Fruit fly (Drosophila melanogaster) whole organism, embryonic: ENCODE data around the gene HUWE1.
A peak's percentile ranks its signal among the peaks of the same experiment; 100 is the strongest.

ENCODE experiments used
- BEAF-32 ChIP-seq: fragments of 200-800 bp; sonication (Bioruptor generic); optimal IDR thresholded peaks from 3 replicates; lab custom pipeline; 2017; ENCODE audit warnings: missing biosample characterization, missing genetic modification characterization, mild to moderate bottlenecking, moderate library complexity, missing genetic modification reagents
- Bdp1 ChIP-seq: fragments of 200-800 bp; sonication (Bioruptor generic); optimal IDR thresholded peaks from 3 replicates; lab custom pipeline; 2016; ENCODE audit warnings: missing biosample characterization, missing genetic modification characterization
- CG10147 ChIP-seq: fragments of 200-800 bp; sonication (Bioruptor generic); optimal IDR thresholded peaks from 2 replicates; lab custom pipeline; 2019; ENCODE audit warnings: missing biosample characterization, mild to moderate bottlenecking, missing genetic modification characterization, moderate library complexity
- CG10366 ChIP-seq: fragments of 200-800 bp; sonication (Bioruptor generic); IDR thresholded peaks from 2 replicates; pipeline ENCODE4 v1.3.6; 2022; ENCODE audit warnings: missing biosample characterization, missing genetic modification characterization
- CG11398 ChIP-seq: fragments of 200-800 bp; sonication (Bioruptor generic); optimal IDR thresholded peaks from 2 replicates; lab custom pipeline; 2016; ENCODE audit warnings: missing biosample characterization, missing genetic modification characterization
- CG11504 ChIP-seq: fragments of 200-800 bp; sonication (Bioruptor generic); optimal IDR thresholded peaks from 3 replicates; lab custom pipeline; 2019; ENCODE audit warnings: missing biosample characterization, mild to moderate bottlenecking, missing genetic modification characterization, moderate library complexity
- CG11560 ChIP-seq: fragments of 200-800 bp; sonication (Bioruptor generic); IDR thresholded peaks from 3 replicates; pipeline ENCODE4 v1.3.6; 2022; ENCODE audit warnings: missing biosample characterization, missing genetic modification characterization
- CG12744 ChIP-seq: fragments of 200-800 bp; sonication (Bioruptor generic); optimal IDR thresholded peaks from 2 replicates; lab custom pipeline; 2016; ENCODE audit warnings: missing biosample characterization, missing genetic modification characterization
- CG1529 ChIP-seq: fragments of 200-800 bp; sonication (Bioruptor generic); optimal IDR thresholded peaks from 3 replicates; lab custom pipeline; 2018; ENCODE audit warnings: missing biosample characterization, missing genetic modification characterization
- CG15479 ChIP-seq: fragments of 200-800 bp; sonication (Bioruptor generic); optimal IDR thresholded peaks from 3 replicates; lab custom pipeline; 2019; ENCODE audit warnings: missing biosample characterization, mild to moderate bottlenecking, missing genetic modification characterization, moderate library complexity
- CG1603 ChIP-seq: fragments of 200-800 bp; sonication (Bioruptor generic); optimal IDR thresholded peaks from 2 replicates; lab custom pipeline; 2019; ENCODE audit warnings: missing biosample characterization, mild to moderate bottlenecking, missing genetic modification characterization, moderate library complexity
- CG17568 ChIP-seq: fragments of 200-800 bp; sonication (Bioruptor generic); optimal IDR thresholded peaks from 2 replicates; lab custom pipeline; 2018; ENCODE audit warnings: missing biosample characterization, mild to moderate bottlenecking, missing genetic modification characterization, moderate library complexity
- CG18011 ChIP-seq: fragments of 200-800 bp; sonication (Bioruptor generic); optimal IDR thresholded peaks from 2 replicates; lab custom pipeline; 2017; ENCODE audit warnings: missing biosample characterization, missing genetic modification characterization, mild to moderate bottlenecking, moderate library complexity, missing genotype
- CG18764 ChIP-seq: fragments of 200-800 bp; sonication (Bioruptor generic); optimal IDR thresholded peaks from 3 replicates; lab custom pipeline; 2016; ENCODE audit warnings: missing biosample characterization, missing genetic modification characterization
- CG31224 ChIP-seq: fragments of 200-800 bp; sonication (Bioruptor generic); IDR thresholded peaks from 2 replicates; pipeline ENCODE4 v1.3.6; 2022; ENCODE audit warnings: missing biosample characterization, missing genetic modification characterization
- CG3995 ChIP-seq: fragments of 200-800 bp; sonication (Bioruptor generic); optimal IDR thresholded peaks from 3 replicates; lab custom pipeline; 2016; ENCODE audit warnings: missing biosample characterization, missing genetic modification characterization
- CG6175 ChIP-seq: fragments of 200-800 bp; sonication (Bioruptor generic); IDR thresholded peaks from 3 replicates; pipeline ENCODE4 v1.3.6; 2022; ENCODE audit warnings: missing biosample characterization, missing genetic modification characterization
- CG6683 ChIP-seq: fragments of 200-800 bp; sonication (Bioruptor generic); optimal IDR thresholded peaks from 2 replicates; lab custom pipeline; 2017; ENCODE audit warnings: missing biosample characterization, mild to moderate bottlenecking, missing genetic modification characterization, missing genetic modification reagents
- CG9797 ChIP-seq: fragments of 200-800 bp; sonication (Bioruptor generic); optimal IDR thresholded peaks from 3 replicates; lab custom pipeline; 2018; ENCODE audit warnings: missing biosample characterization, mild to moderate bottlenecking, missing genetic modification characterization
- ERR ChIP-seq: fragments of 200-800 bp; sonication (Bioruptor generic); optimal IDR thresholded peaks from 2 replicates; lab custom pipeline; 2016; ENCODE audit warnings: missing biosample characterization, missing genetic modification characterization
- Kr ChIP-seq: fragments of 200-800 bp; sonication (Bioruptor generic); optimal IDR thresholded peaks from 2 replicates; lab custom pipeline; 2017; ENCODE audit warnings: missing biosample characterization, mild to moderate bottlenecking, missing genetic modification characterization
- Lhr ChIP-seq: fragments of 200-800 bp; sonication (Bioruptor generic); optimal IDR thresholded peaks from 3 replicates; lab custom pipeline; 2017; ENCODE audit warnings: mild to moderate bottlenecking, missing biosample characterization, missing genetic modification reagents, missing genetic modification characterization
- MESR4 ChIP-seq: fragments of 200-800 bp; sonication (Bioruptor generic); optimal IDR thresholded peaks from 2 replicates; lab custom pipeline; 2018; ENCODE audit warnings: missing biosample characterization, mild to moderate bottlenecking, missing genetic modification characterization, moderate library complexity
- NK7.1 ChIP-seq: fragments of 200-800 bp; sonication (Bioruptor generic); optimal IDR thresholded peaks from 3 replicates; lab custom pipeline; 2016; ENCODE audit warnings: missing biosample characterization, missing genetic modification characterization
- Sry-δ ChIP-seq: fragments of 200-800 bp; sonication (Bioruptor generic); optimal IDR thresholded peaks from 2 replicates; lab custom pipeline; 2016; ENCODE audit warnings: missing biosample characterization, missing genetic modification characterization
- Tbp ChIP-seq: fragments of >200 bp; optimal IDR thresholded peaks from 2 replicates; lab custom pipeline; 2018; ENCODE audit warnings: missing biosample characterization, missing genetic modification characterization
- ab ChIP-seq: fragments of 200-800 bp; sonication (Bioruptor generic); optimal IDR thresholded peaks from 2 replicates; lab custom pipeline; 2016; ENCODE audit warnings: missing biosample characterization, missing genetic modification characterization
- abd-A ChIP-seq: fragments of 200-800 bp; sonication (Bioruptor generic); optimal IDR thresholded peaks from 3 replicates; lab custom pipeline; 2019; ENCODE audit warnings: missing biosample characterization, mild to moderate bottlenecking, missing genetic modification characterization, moderate library complexity
- aop ChIP-seq: fragments of 200-800 bp; sonication (Bioruptor generic); IDR thresholded peaks from 2 replicates; pipeline ENCODE4 v1.3.6; 2022; ENCODE audit warnings: missing biosample characterization, missing genetic modification characterization
- bigmax ChIP-seq: fragments of 200-800 bp; sonication (Bioruptor generic); optimal IDR thresholded peaks from 2 replicates; lab custom pipeline; 2018; ENCODE audit warnings: missing biosample characterization, mild to moderate bottlenecking, missing genetic modification characterization
- caup ChIP-seq: fragments of 200-800 bp; sonication (Bioruptor generic); optimal IDR thresholded peaks from 3 replicates; lab custom pipeline; 2017; ENCODE audit warnings: missing biosample characterization, mild to moderate bottlenecking, missing genetic modification characterization, moderate library complexity; ENCODE audit not compliant: severe bottlenecking
- eve ChIP-seq, 2 experiments: fragments of >200 bp; optimal IDR thresholded peaks; 2 replicates each; lab custom pipeline; 2017; ENCODE audit warnings: missing biosample characterization in 2 of 2, missing genetic modification characterization in 2 of 2
- fd96Cb ChIP-seq: fragments of 200-800 bp; sonication (Bioruptor generic); optimal IDR thresholded peaks from 2 replicates; lab custom pipeline; 2018; ENCODE audit warnings: missing biosample characterization, mild to moderate bottlenecking, missing genetic modification characterization, moderate library complexity
- h ChIP-seq: fragments of >200 bp; optimal IDR thresholded peaks from 2 replicates; lab custom pipeline; 2017
- knrl ChIP-seq: fragments of 200-800 bp; sonication (Bioruptor generic); IDR thresholded peaks from 3 replicates; pipeline ENCODE4 v1.3.6; 2022; ENCODE audit warnings: missing biosample characterization, missing genetic modification characterization; ENCODE audit not compliant: partially characterized antibody
- lov ChIP-seq, 2 experiments: fragments of 200-800 bp in 1 of 2; fragments of >200 bp in 1 of 2; sonication (Bioruptor generic) in 1 of 2; IDR thresholded peaks in 1 of 2; optimal IDR thresholded peaks in 1 of 2; 2 replicates in 1 of 2; 3 replicates in 1 of 2; pipeline versions ENCODE4 v1.3.6 to Lab custom; 2017 to 2022; ENCODE audit warnings: missing biosample characterization in 1 of 2, missing genetic modification characterization in 1 of 2
- nmo ChIP-seq: fragments of 200-800 bp; sonication (Bioruptor generic); optimal IDR thresholded peaks from 2 replicates; lab custom pipeline; 2018; ENCODE audit warnings: missing biosample characterization, mild to moderate bottlenecking, missing genetic modification characterization, moderate library complexity
- nom ChIP-seq: fragments of 200-800 bp; sonication (Bioruptor generic); optimal IDR thresholded peaks from 2 replicates; lab custom pipeline; 2017; ENCODE audit warnings: missing biosample characterization, missing genetic modification characterization, mild to moderate bottlenecking, moderate library complexity, missing genetic modification reagents
- p53 ChIP-seq: fragments of 200-800 bp; sonication (Bioruptor generic); optimal IDR thresholded peaks from 2 replicates; lab custom pipeline; 2016; ENCODE audit warnings: missing biosample characterization, missing genetic modification characterization
- pzg ChIP-seq: fragments of 200-800 bp; sonication (Bioruptor generic); optimal IDR thresholded peaks from 3 replicates; lab custom pipeline; 2018; ENCODE audit warnings: missing biosample characterization, mild to moderate bottlenecking, missing genetic modification characterization, moderate library complexity
- row ChIP-seq: fragments of 200-800 bp; sonication (Bioruptor generic); IDR thresholded peaks from 3 replicates; pipeline ENCODE4 v1.3.6; 2022; ENCODE audit warnings: missing biosample characterization, missing genetic modification characterization
- salm ChIP-seq: fragments of 200-800 bp; sonication (Bioruptor generic); optimal IDR thresholded peaks from 2 replicates; lab custom pipeline; 2018; ENCODE audit warnings: missing biosample characterization, mild to moderate bottlenecking, missing genetic modification characterization
- sc ChIP-seq, 3 experiments: fragments of >200 bp in 2 of 3; fragments of 200-800 bp in 1 of 3; sonication (Bioruptor generic) in 1 of 3; optimal IDR thresholded peaks; 2 replicates in 2 of 3; 3 replicates in 1 of 3; lab custom pipeline; 2017; ENCODE audit warnings: mild to moderate bottlenecking in 1 of 3, missing biosample characterization in 1 of 3, missing genetic modification characterization in 1 of 3, missing genetic modification reagents in 1 of 3
- slbo ChIP-seq: fragments of 200-800 bp; sonication (Bioruptor generic); IDR thresholded peaks from 2 replicates; pipeline ENCODE4 v1.3.6; 2022; ENCODE audit warnings: missing biosample characterization, missing genetic modification characterization
- slp2 ChIP-seq: fragments of 200-800 bp; sonication (Bioruptor generic); optimal IDR thresholded peaks from 2 replicates; lab custom pipeline; 2016; ENCODE audit warnings: missing biosample characterization, missing genetic modification characterization
- sob ChIP-seq: fragments of 200-800 bp; sonication (Bioruptor generic); IDR thresholded peaks from 2 replicates; pipeline ENCODE4 v1.3.6; 2022; ENCODE audit warnings: missing biosample characterization, missing genetic modification characterization
- stc ChIP-seq: fragments of 200-800 bp; sonication (Bioruptor generic); IDR thresholded peaks from 2 replicates; pipeline ENCODE4 v1.3.6; 2022; ENCODE audit warnings: missing biosample characterization, missing genetic modification characterization
- tll ChIP-seq, 2 experiments: fragments of 200-800 bp in 1 of 2; fragments of >200 bp in 1 of 2; sonication (Bioruptor generic) in 1 of 2; optimal IDR thresholded peaks; 2 replicates each; lab custom pipeline; 2017 to 2019; ENCODE audit warnings: missing biosample characterization in 2 of 2, missing genetic modification characterization in 2 of 2, mild to moderate bottlenecking in 1 of 2, moderate library complexity in 1 of 2
- zfh1 ChIP-seq: fragments of 200-800 bp; sonication (Bioruptor generic); IDR thresholded peaks from 3 replicates; pipeline ENCODE4 v1.3.6; 2022; ENCODE audit warnings: missing biosample characterization, missing genetic modification characterization

Gene HUWE1

DNA sequence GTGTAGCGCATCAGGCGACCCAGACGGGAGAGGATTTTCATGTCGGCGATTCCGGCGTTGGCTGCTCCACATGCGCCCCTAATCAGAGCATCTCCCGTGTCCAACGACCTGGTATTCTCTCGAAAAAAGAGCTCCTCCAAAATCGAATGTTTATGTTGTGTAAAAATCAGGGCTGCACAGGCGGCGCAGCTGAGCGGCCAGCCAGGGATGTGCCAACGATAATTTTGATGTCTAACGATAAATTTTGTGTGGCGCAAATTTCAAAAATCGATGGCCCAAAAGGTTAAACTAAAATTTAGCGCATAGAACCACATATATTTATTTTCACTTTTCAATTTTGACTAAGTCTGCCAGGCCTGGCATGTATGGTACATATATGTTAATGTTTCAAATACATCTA, 11.4 kb upstream of the HUWE1 start, which contains the start of gene CG9240 (continued):
- TF ChIP-seq sc (optimal IDR thresholded peaks at IDR 0.05; lab: Kevin White, UChicago) (no peak), sc (GFP tag; optimal IDR thresholded peaks at IDR 0.05; lab: Kevin White, UChicago) (no peak), bigmax (no peak), p53 (GFP tag; lab: Kevin White, UChicago) (no peak), tll (GFP tag; optimal IDR thresholded peaks at IDR 0.05; lab: Kevin White, UChicago) (no peak), salm (no peak), abd-A (tag; lab: Kevin White, UChicago) (no peak), CG17568 (GFP tag; lab: Kevin White, UChicago) (no peak), CG9797 (GFP tag; lab: Kevin White, UChicago) (peak; percentile 7), CG11504 (tag; lab: Kevin White, UChicago) (no peak), CG12744 (GFP tag; lab: Kevin White, UChicago) (no peak), CG18011 (GFP tag; lab: Kevin White, UChicago) (no peak), CG1529 (no peak), row (GFP tag; lab: Robert Waterston, UW) (no peak; the same call in 2 of the 3 replicates), aop (GFP tag; lab: Robert Waterston, UW) (no peak), CG15479 (GFP tag; lab: Kevin White, UChicago) (peak; percentile 18), Sry-δ (GFP tag; lab: Kevin White, UChicago) (peak; percentile 47), nmo (GFP tag; lab: Kevin White, UChicago) (no peak), sob (GFP tag; lab: Robert Waterston, UW) (no peak), stc (GFP tag; lab: Robert Waterston, UW) (no peak), pzg (GFP tag; lab: Kevin White, UChicago) (peak; percentile 69), CG3995 (peak; percentile 28), BEAF-32 (GFP tag; lab: Kevin White, UChicago) (peak; percentile 41), eve (GFP tag; optimal IDR thresholded peaks at IDR 0.05; lab: Kevin White, UChicago) (no peak), CG18764 (GFP tag; lab: Kevin White, UChicago) (no peak), h (lab: Kevin White, UChicago) (no peak), ab (GFP tag; lab: Kevin White, UChicago) (no peak), CG1603 (tag; lab: Kevin White, UChicago) (peak; percentile 60), fd96Cb (tag; lab: Kevin White, UChicago) (no peak), zfh1 (GFP tag; lab: Robert Waterston, UW) (0 out of 3 replicates have a peak, but pooled peaks have one; percentile 28), nom (GFP tag; lab: Kevin White, UChicago) (peak; percentile 2), CG11560 (tag; lab: Robert Waterston, UW) (no peak), Lhr (no peak), NK7.1 (no peak)
- TF ChIP-seq, all 482 proteins: peak for 46

DNA sequence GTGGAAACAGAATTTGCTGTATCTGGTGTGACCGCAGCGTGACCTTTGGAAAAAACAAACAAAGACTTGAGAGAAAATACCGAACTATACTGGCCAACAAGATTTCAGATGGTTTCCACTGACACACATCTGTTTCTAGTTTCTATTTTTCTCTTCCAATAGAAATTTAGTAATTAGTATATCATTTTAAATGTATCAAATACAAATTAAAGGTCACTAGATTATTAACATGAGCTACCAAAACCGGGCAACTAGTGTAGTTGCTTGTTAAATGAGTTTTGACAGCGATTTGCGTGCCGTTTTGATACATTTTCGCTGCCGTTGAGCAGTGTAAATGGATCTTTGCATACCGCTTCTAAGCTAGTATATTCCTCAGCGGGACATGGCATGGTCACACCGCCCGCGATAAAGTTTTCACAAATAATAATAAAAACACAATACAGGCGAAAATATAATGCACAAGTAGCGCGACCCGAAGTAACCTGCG, 8.7 kb upstream of the HUWE1 start, which contains the start of the genes Pis and Hap40:
Gene Pis (minus strand): TSS at position 51 of the 487 bp plus-strand sequence.
Gene Hap40 (plus strand): TSS at position 406 of the 487 bp plus-strand sequence.
- TF ChIP-seq caup (GFP tag; lab: Kevin White, UChicago) (peak; percentile 22), lov (optimal IDR thresholded peaks at IDR 0.05; lab: Kevin White, UChicago) (no peak), lov (GFP tag; IDR thresholded peaks at IDR 0.05; lab: Robert Waterston, UW) (no peak), CG10366 (peak; percentile 62; the same call in 1 of the 2 replicates), zfh1 (GFP tag; lab: Robert Waterston, UW) (peak; percentile 67; the same call in 2 of the 3 replicates), CG6683 (GFP tag; lab: Kevin White, UChicago) (no peak), Tbp (GFP tag; lab: Kevin White, UChicago) (no peak), slp2 (GFP tag; lab: Kevin White, UChicago) (peak; percentile 25), CG31224 (peak; percentile 58), MESR4 (GFP tag; lab: Kevin White, UChicago) (no peak), CG10147 (GFP tag; lab: Kevin White, UChicago) (peak; percentile 66), Kr (no peak), Bdp1 (GFP tag; lab: Kevin White, UChicago) (no peak), ERR (GFP tag; lab: Kevin White, UChicago) (no peak), tll (GFP tag; optimal IDR thresholded peaks at IDR 0.05; lab: Kevin White, UChicago) (peak in 1 of 2 experiments; percentile 87), knrl (GFP tag; lab: Robert Waterston, UW) (no peak), CG11398 (no peak), slbo (GFP tag; lab: Robert Waterston, UW) (peak; percentile 82), CG6175 (no peak)
